Worm (Caenorhabditis elegans) whole organism, late embryonic: Measurements from ENCODE around the gene sdz-24.

Source experiments
- dve-1 ChIP-seq: sonication (generic microtip); optimal IDR thresholded peaks from 2 replicates; lab custom pipeline; 2017; ENCODE audit warnings: antibody characterized with exemption, mild to moderate bottlenecking, missing genetic modification characterization, missing compliant biosample characterization
- elt-2 ChIP-seq: sonication (generic microtip); optimal IDR thresholded peaks from 2 replicates; lab custom pipeline; 2016; ENCODE audit warnings: missing genetic modification reagents, missing genetic modification characterization, missing compliant biosample characterization

DNA sequence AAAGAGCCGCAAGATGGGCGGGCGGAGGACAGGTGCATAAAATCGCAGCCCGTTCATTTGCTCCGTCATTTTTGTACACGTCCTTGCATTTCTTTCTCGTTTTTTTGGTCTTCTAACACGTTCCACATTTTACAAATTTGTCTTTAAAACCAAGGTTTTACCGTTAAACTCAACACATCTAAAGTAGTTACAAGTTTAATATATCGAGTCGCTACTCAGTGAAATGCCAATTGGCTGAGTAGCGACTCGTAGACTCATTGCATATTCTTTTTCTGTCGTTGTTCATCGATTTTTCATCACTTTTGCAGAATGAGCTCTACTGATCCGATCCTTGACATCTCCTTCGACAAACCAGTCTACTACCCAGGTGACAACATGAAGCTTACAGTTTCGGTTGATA is 31.3 kb upstream of the sdz-24 start, which contains the start of gene arrd-1:
- TF ChIP-seq elt-2 (tag; lab: Kevin White, UChicago) (no peak), dve-1 (tag; lab: Kevin White, UChicago) (no peak)
